Worm (Caenorhabditis elegans): ENCODE measurements around the gene trpa-1.

DNA sequence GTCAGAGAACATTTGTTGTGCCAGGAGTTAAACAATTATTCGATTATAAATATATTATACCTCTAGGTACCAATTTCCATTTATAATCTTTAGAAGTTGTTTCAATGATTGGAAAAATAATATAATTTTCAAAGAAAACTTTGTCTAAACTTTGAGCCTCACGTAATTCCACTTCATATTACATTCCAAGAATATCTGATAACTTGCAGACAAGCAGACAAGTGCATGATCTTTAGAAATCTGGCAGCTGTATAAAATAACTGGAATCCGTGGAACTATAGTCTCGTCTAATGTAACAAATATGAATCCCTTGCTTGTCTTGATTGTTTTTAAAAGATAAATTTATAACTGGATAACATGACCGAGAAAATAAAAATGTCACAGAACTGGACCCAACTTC lies 28.2 kb downstream of the trpa-1 start:
- TF ChIP-seq php-3 (GFP tag; IDR thresholded peaks at IDR 0.05): no peak
- TF ChIP-seq ama-1 (optimal IDR thresholded peaks at IDR 0.05): no peak
- no peak for TF ChIP-seq lin-13 (GFP tag; optimal IDR thresholded peaks at IDR 0.05)
- no peak for TF ChIP-seq nhr-41 (GFP tag; IDR thresholded peaks at IDR 0.05)
- TF ChIP-seq fkh-10 (GFP tag; optimal IDR thresholded peaks at IDR 0.05): no peak
- TF ChIP-seq snpc-4 (tag; optimal IDR thresholded peaks at IDR 0.05): no peak
- TF ChIP-seq set-16 (GFP tag; IDR thresholded peaks at IDR 0.05): no peak
- no peak for TF ChIP-seq R02D3.7 (tag; optimal IDR thresholded peaks at IDR 0.05)
- no peak for TF ChIP-seq pha-4 (GFP tag; IDR thresholded peaks at IDR 0.05)
- TF ChIP-seq pha-4 (tag; optimal IDR thresholded peaks at IDR 0.05): no peak

Data from whole organism, L4 larva.